Worm (Caenorhabditis elegans): ENCODE data around the gene tmd-2.

The tmd-2 gene

ce11 chrV:8355435-8356212 lies 21.2 kb downstream of the tmd-2 start, which contains the start of gene mom-2 (continued):
- TF ChIP-seq let-526 (GFP tag; IDR thresholded peaks at IDR 0.05) (no peak), ztf-18 (tag; optimal IDR thresholded peaks at IDR 0.05) (peak; percentile 38), chd-7 (tag; optimal IDR thresholded peaks at IDR 0.05) (no peak), tbp1 (GFP tag; optimal IDR thresholded peaks at IDR 0.05) (no peak), xnd-1 (tag; optimal IDR thresholded peaks at IDR 0.05) (peak; percentile 81), F37B4.10 (GFP tag; IDR thresholded peaks at IDR 0.05) (no peak), snpc-4 (GFP tag; optimal IDR thresholded peaks at IDR 0.05) (no peak), snpc-4 (tag; optimal IDR thresholded peaks at IDR 0.05) (no peak), efl-1 (GFP tag; optimal IDR thresholded peaks at IDR 0.05) (peak; percentile 75)

ce11 chrV:8357756-8358155 lies 23.3 kb downstream of the tmd-2 start:
- no peak for TF ChIP-seq pbrm-1 (GFP tag; IDR thresholded peaks at IDR 0.05)
- no peak for TF ChIP-seq nhr-90 (tag; optimal IDR thresholded peaks at IDR 0.05)
- TF ChIP-seq ztf-18 (tag; optimal IDR thresholded peaks at IDR 0.05), result peak; percentile 25
- TF ChIP-seq C17E4.6 (GFP tag; IDR thresholded peaks at IDR 0.05), result no peak
- no peak for TF ChIP-seq mcd-1 (GFP tag; IDR thresholded peaks at IDR 0.05)
- TF ChIP-seq zim-3 (tag; optimal IDR thresholded peaks at IDR 0.05), result no peak
- no peak for TF ChIP-seq F22D6.2 (tag; optimal IDR thresholded peaks at IDR 0.05)
- TF ChIP-seq hrde-1 (tag; optimal IDR thresholded peaks at IDR 0.05; ENCODE audit: borderline replicate concordance), result peak; percentile 39
- TF ChIP-seq xnd-1 (tag; optimal IDR thresholded peaks at IDR 0.05), result no peak
- TF ChIP-seq lin-54 (GFP tag; optimal IDR thresholded peaks at IDR 0.05), result peak; percentile 14
- peak; percentile 19; the same call in 1 of the 2 replicates for TF ChIP-seq madf-6 (GFP tag; IDR thresholded peaks at IDR 0.05)
- TF ChIP-seq B0336.3 (GFP tag; IDR thresholded peaks at IDR 0.05), result no peak
- no peak for TF ChIP-seq snpc-4 (GFP tag; optimal IDR thresholded peaks at IDR 0.05)
- peak in 1 of 4 experiments; percentile 35 for TF ChIP-seq snpc-4 (tag; optimal IDR thresholded peaks at IDR 0.05)
- TF ChIP-seq egl-18 (GFP tag; IDR thresholded peaks at IDR 0.05), result no peak

DNA sequence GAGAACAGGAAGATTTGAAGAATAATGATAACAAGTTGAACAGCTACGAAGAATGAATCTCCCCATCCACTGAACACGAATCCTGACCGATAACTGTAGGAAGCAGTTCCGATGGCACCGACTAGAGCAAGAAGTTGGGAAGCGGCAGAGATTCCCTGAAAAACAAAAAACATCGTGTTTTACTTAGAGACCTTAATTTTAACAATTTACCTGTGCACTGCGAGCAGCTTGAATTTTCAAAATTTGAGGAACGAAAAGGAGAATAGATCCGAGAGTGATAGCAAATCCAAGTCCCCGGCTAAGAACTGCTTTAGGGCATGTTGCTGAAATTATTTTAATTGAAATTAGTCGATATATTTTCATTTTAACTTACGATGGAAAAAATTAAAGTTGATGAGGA lies 24.2 kb downstream of the tmd-2 start:
- no peak for TF ChIP-seq ztf-25 (GFP tag; IDR thresholded peaks at IDR 0.05)
- no peak for TF ChIP-seq attf-3 (GFP tag; conservative IDR thresholded peaks at IDR 0.05)
- TF ChIP-seq rpc-1 (optimal IDR thresholded peaks at IDR 0.05), result no peak
- TF ChIP-seq rpc-1 (tag; optimal IDR thresholded peaks at IDR 0.05), result no peak
- no peak for TF ChIP-seq lir-1 (GFP tag; conservative IDR thresholded peaks at IDR 0.05)
- TF ChIP-seq snpc-3.4 (tag; optimal IDR thresholded peaks at IDR 0.05), result no peak
- no peak for TF ChIP-seq sdz-38 (tag; optimal IDR thresholded peaks at IDR 0.05)
- no peak for TF ChIP-seq rcor-1 (GFP tag; IDR thresholded peaks at IDR 0.05)
- no peak for TF ChIP-seq bed-2 (GFP tag; IDR thresholded peaks at IDR 0.05)
- TF ChIP-seq tlf-1 (GFP tag; optimal IDR thresholded peaks at IDR 0.05), result no peak
- TF ChIP-seq F23B12.7 (tag; optimal IDR thresholded peaks at IDR 0.05; ENCODE audit: insufficient read depth), result no peak
- no peak for TF ChIP-seq nfya-2 (GFP tag; IDR thresholded peaks at IDR 0.05)
- TF ChIP-seq B0035.1 (tag; optimal IDR thresholded peaks at IDR 0.05), result no peak
- TF ChIP-seq lag-1 (GFP tag; IDR thresholded peaks at IDR 0.05), result no peak
- no peak for TF ChIP-seq B0261.1 (tag; optimal IDR thresholded peaks at IDR 0.05)
- no peak for TF ChIP-seq ztf-26 (tag; optimal IDR thresholded peaks at IDR 0.05)
- no peak for TF ChIP-seq xnd-1 (tag; optimal IDR thresholded peaks at IDR 0.05)
- TF ChIP-seq lsl-1 (GFP tag; optimal IDR thresholded peaks at IDR 0.05), result no peak
- no peak for TF ChIP-seq hrde-1 (tag; optimal IDR thresholded peaks at IDR 0.05; ENCODE audit: borderline replicate concordance)

All from whole organism, young adult.